Worm (Caenorhabditis elegans): ENCODE results near the gene odr-4.

Gene odr-4

DNA sequence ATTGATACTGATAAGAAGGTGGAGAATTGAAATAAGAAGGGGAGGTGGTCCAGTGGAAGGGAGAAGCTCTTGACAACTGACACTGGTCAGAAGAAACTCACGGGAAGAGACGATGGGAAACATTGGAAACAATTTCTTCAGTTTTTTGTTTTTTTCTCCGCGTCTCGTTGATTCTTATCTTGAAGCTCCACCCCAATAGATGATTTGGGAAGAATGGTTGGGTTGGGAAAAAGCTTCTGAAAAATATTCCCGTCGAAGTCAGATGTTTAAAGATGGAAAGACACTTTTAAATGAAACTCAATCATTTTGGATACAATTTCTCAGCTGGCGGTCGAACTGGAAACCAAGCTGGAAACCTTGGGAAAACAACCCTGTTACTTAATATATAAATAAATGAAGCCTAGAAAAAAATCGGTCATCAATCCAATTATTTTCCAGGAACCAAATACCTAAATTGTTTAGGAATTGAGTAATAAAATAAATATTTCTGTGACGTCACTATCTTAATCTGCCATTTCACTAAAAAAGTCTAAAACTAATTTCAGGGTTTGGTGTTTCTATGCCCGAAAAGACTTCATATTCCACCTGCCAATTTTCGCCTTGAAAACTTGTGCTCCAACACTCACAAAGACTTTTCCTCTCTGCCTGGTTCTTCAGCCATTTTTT, at the start of gene odr-4, which contains the start of gene Y102E9.5:
TSS of gene odr-4 (plus strand) at position 616 of the 666 bp plus-strand sequence.
TSS of gene Y102E9.5 (minus strand) at position 101 of the 666 bp plus-strand sequence.
- TF ChIP-seq daf-16 (GFP tag; optimal IDR thresholded peaks at IDR 0.05) (no peak), daf-16 (tag; optimal IDR thresholded peaks at IDR 0.05) (no peak), mxl-2 (GFP tag; conservative IDR thresholded peaks at IDR 0.05) (no peak), daf-19 (GFP tag; conservative IDR thresholded peaks at IDR 0.05) (no peak), lin-29 (GFP tag; IDR thresholded peaks at IDR 0.05) (no peak), rbr-2 (tag; optimal IDR thresholded peaks at IDR 0.05) (no peak), nhr-111 (GFP tag; optimal IDR thresholded peaks at IDR 0.05) (no peak), dmd-6 (GFP tag; IDR thresholded peaks at IDR 0.05) (no peak), cey-2 (tag; optimal IDR thresholded peaks at IDR 0.05; ENCODE audit: borderline replicate concordance, insufficient read depth) (no peak), ces-1 (GFP tag; optimal IDR thresholded peaks at IDR 0.05) (no peak)

DNA sequence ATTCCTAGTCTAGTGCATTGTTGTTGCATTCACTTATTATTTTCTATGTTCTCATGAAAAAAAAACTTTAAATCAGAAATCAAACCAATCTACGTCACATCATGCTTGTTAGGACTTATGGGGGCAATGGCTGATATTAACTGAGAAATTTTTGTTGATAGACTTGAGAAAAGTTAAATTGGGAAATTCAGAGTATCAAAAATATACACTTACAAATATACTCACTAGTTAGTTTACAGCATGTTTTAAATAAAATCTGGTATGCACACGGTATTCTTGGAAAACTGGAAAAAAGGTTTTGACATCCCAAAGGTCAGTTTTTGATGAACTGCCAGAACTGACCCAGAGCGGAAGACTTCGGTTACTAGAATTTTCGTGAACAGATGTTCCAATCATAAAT, 49.6 kb upstream of the odr-4 start:
- TF ChIP-seq unc-62 (GFP tag; optimal IDR thresholded peaks at IDR 0.05 in 1 of 2): peak in 1 of 2 experiments; percentile 93
- no peak for TF ChIP-seq unc-62 (tag; optimal IDR thresholded peaks at IDR 0.05)
- no peak for TF ChIP-seq spr-3 (GFP tag; optimal IDR thresholded peaks at IDR 0.05)

DNA sequence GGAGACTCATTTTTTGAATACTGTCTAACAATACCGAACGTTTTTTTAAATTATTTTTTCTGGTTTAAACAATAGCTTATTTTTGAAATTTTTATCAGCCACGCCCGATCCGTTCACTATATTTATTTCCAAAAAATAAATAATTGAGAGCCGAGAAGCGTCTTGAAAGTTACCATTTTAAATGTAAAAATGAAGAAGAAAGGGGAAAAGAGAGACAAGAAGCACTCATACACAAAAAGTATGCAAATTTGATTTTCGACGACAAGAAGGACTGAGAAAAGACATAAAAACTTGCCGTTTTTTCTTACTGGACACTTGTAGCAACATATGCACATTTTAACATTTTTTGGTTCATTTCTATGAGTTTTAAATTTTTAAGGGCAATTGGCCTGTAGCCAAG, 48.8 kb upstream of the odr-4 start:
- TF ChIP-seq fkh-10 (GFP tag; optimal IDR thresholded peaks at IDR 0.05) (peak; percentile 79), hmg-1.1 (GFP tag; IDR thresholded peaks at IDR 0.05) (no peak), unc-62 (GFP tag; optimal IDR thresholded peaks at IDR 0.05 in 1 of 2) (peak in 1 of 2 experiments; percentile 11), unc-62 (tag; optimal IDR thresholded peaks at IDR 0.05) (no peak), dmd-6 (GFP tag; IDR thresholded peaks at IDR 0.05) (no peak), lim-7 (GFP tag; IDR thresholded peaks at IDR 0.05) (no peak), zfp-3 (GFP tag; conservative IDR thresholded peaks at IDR 0.05) (no peak), cey-2 (tag; optimal IDR thresholded peaks at IDR 0.05; ENCODE audit: borderline replicate concordance, insufficient read depth) (no peak), ces-1 (GFP tag; optimal IDR thresholded peaks at IDR 0.05) (peak; percentile 32), egl-27 (tag; optimal IDR thresholded peaks at IDR 0.05) (no peak)

DNA sequence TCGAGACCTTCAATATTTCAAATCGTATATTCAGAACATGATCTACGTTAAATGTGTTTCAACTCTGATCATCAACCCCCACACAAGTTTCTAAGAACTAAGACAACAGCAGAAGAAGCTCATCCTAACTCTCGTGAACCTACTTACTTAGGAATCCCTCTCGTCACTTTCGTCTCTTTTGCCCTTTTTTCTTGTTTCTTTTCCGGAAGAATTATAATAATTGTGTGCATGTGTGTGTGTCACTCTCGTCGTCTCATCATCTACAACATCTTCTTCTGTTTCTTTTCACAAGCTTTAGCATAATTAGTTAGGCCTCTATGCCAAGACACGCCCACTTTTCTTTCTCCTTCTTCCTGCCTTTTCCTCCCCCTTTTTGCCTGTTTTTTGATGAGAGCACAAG, 40.1 kb upstream of the odr-4 start:
- TF ChIP-seq ctbp-1 (GFP tag; IDR thresholded peaks at IDR 0.05) (0 out of 2 replicates have a peak, but pooled peaks have one; percentile 18), dmd-6 (GFP tag; IDR thresholded peaks at IDR 0.05) (no peak), ceh-44 (GFP tag; IDR thresholded peaks at IDR 0.05) (no peak), nhr-6 (tag; optimal IDR thresholded peaks at IDR 0.05) (no peak), ceh-32 (tag; optimal IDR thresholded peaks at IDR 0.05; ENCODE audit: poor library complexity) (no peak), arid-1 (GFP tag; conservative IDR thresholded peaks at IDR 0.05) (no peak), pqm-1 (tag; optimal IDR thresholded peaks at IDR 0.05) (no peak)

DNA sequence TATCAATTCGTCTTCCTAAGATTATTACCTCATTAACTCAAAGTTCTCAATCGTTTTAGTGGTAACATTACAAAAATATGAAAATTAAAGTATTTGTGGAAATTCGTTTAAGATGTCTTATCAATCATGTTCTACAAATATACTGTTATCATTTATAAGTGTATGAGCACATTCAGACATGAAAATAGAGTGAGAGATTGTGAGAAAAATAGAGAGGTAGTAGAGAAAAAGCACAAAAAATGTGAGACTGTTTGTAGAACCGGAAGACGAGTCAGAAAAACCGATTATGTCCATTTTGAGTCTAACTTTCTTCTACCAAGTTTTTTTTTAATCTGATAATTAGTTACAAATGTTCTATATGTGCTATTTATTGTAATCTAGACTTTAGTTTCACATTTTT, 37.3 kb upstream of the odr-4 start:
- peak; percentile 90 for TF ChIP-seq nhr-28 (tag; optimal IDR thresholded peaks at IDR 0.05)
- TF ChIP-seq nhr-111 (GFP tag; optimal IDR thresholded peaks at IDR 0.05): no peak
- peak; percentile 73 for TF ChIP-seq php-3 (GFP tag; IDR thresholded peaks at IDR 0.05)
- TF ChIP-seq Y75B8A.6 (GFP tag; IDR thresholded peaks at IDR 0.05): no peak
- no peak for TF ChIP-seq daf-16 (GFP tag; optimal IDR thresholded peaks at IDR 0.05)
- peak; percentile 79 for TF ChIP-seq daf-16 (tag; optimal IDR thresholded peaks at IDR 0.05)
- peak; percentile 99 for TF ChIP-seq pqm-1 (tag; optimal IDR thresholded peaks at IDR 0.05)
- no peak for TF ChIP-seq hif-1 (tag; optimal IDR thresholded peaks at IDR 0.05)
- 0 out of 2 replicates have a peak, but pooled peaks have one; percentile 30 for TF ChIP-seq lin-1 (GFP tag; IDR thresholded peaks at IDR 0.05)
- TF ChIP-seq nhr-25 (tag; optimal IDR thresholded peaks at IDR 0.05; ENCODE audit: borderline replicate concordance, insufficient read depth): no peak
- no peak for TF ChIP-seq ztf-11 (tag; optimal IDR thresholded peaks at IDR 0.05)
- peak; percentile 66 for TF ChIP-seq dmd-6 (GFP tag; IDR thresholded peaks at IDR 0.05)
- TF ChIP-seq nhr-77 (tag; optimal IDR thresholded peaks at IDR 0.05): peak; percentile 71
